Worm (Caenorhabditis elegans) whole organism, L2 larva: ENCODE data around the gene C09E7.4.

ENCODE experiments used
- C34F6.9 ChIP-seq: fragments of 150-350 bp; optimal IDR thresholded peaks from 2 replicates; lab custom pipeline; 2014; ENCODE audit warnings: missing biosample characterization, missing genetic modification characterization
- F13H6.1 ChIP-seq: sonication (generic microtip); optimal IDR thresholded peaks from 2 replicates; lab custom pipeline; 2016; ENCODE audit warnings: missing genetic modification characterization, missing compliant biosample characterization
- R02D3.7 ChIP-seq: fragments of 150-350 bp; optimal IDR thresholded peaks from 2 replicates; lab custom pipeline; 2014; ENCODE audit warnings: missing biosample characterization, missing genetic modification characterization
- Y55F3AM.14 ChIP-seq: fragments of 200-800 bp; sonication (Bioruptor generic); optimal IDR thresholded peaks from 2 replicates; lab custom pipeline; 2018; ENCODE audit warnings: mild to moderate bottlenecking, missing genetic modification characterization, missing compliant biosample characterization
- alr-1 ChIP-seq: fragments of 150-350 bp; optimal IDR thresholded peaks from 2 replicates; lab custom pipeline; 2014; ENCODE audit warnings: missing biosample characterization, missing genetic modification characterization
- ama-1 ChIP-seq: fragments of 150-350 bp; optimal IDR thresholded peaks from 2 replicates; lab custom pipeline; 2018; ENCODE audit warnings: inconsistent platforms
- ceh-16 ChIP-seq: fragments of 150-350 bp; optimal IDR thresholded peaks from 2 replicates; lab custom pipeline; 2014; ENCODE audit warnings: missing biosample characterization, missing genetic modification characterization
- ceh-82 ChIP-seq: fragments of 150-350 bp; optimal IDR thresholded peaks from 2 replicates; lab custom pipeline; 2014; ENCODE audit warnings: missing biosample characterization, missing genetic modification characterization
- crh-2 ChIP-seq: sonication (generic microtip); optimal IDR thresholded peaks from 2 replicates; lab custom pipeline; 2017; ENCODE audit warnings: missing biosample characterization, missing genetic modification characterization
- dmd-4 ChIP-seq: sonication (generic microtip); optimal IDR thresholded peaks from 2 replicates; lab custom pipeline; 2017; ENCODE audit warnings: missing biosample characterization, missing genetic modification characterization
- elt-1 ChIP-seq: fragments of 150-350 bp; optimal IDR thresholded peaks from 2 replicates; lab custom pipeline; 2014; ENCODE audit warnings: missing biosample characterization, missing genetic modification characterization
- lin-11 ChIP-seq: fragments of 150-350 bp; sonication (generic microtip); optimal IDR thresholded peaks from 2 replicates; lab custom pipeline; 2014; ENCODE audit warnings: missing biosample characterization, missing genetic modification characterization, inconsistent platforms, mixed read lengths
- lin-13 ChIP-seq: fragments of 150-350 bp; optimal IDR thresholded peaks from 2 replicates; lab custom pipeline; 2014; ENCODE audit warnings: missing biosample characterization, missing genetic modification reagents, missing genetic modification characterization
- lin-39 ChIP-seq: fragments of 150-350 bp; optimal IDR thresholded peaks from 2 replicates; lab custom pipeline; 2014; ENCODE audit warnings: missing biosample characterization, missing genetic modification reagents, missing genetic modification characterization
- lsy-2 ChIP-seq, 2 experiments: fragments of 150-350 bp in 1 of 2; sonication (generic microtip) in 1 of 2; optimal IDR thresholded peaks; 2 replicates each; lab custom pipeline; 2014 to 2017; ENCODE audit warnings: missing biosample characterization in 2 of 2, missing genetic modification characterization in 2 of 2
- mab-5 ChIP-seq: fragments of 150-350 bp; optimal IDR thresholded peaks from 2 replicates; lab custom pipeline; 2014; ENCODE audit warnings: missing biosample characterization, missing genetic modification characterization
- mbf-1 ChIP-seq: sonication (generic microtip); optimal IDR thresholded peaks from 2 replicates; lab custom pipeline; 2017; ENCODE audit warnings: missing biosample characterization, missing genetic modification characterization
- mdl-1 ChIP-seq, 2 experiments: fragments of 150-350 bp in 1 of 2; sonication (generic microtip) in 1 of 2; optimal IDR thresholded peaks; 2 replicates each; lab custom pipeline; 2017; ENCODE audit warnings: missing biosample characterization in 2 of 2, missing genetic modification characterization in 2 of 2
- nhr-10 ChIP-seq: sonication (generic microtip); optimal IDR thresholded peaks from 2 replicates; lab custom pipeline; 2017; ENCODE audit warnings: missing biosample characterization, missing genetic modification characterization
- nhr-11 ChIP-seq: fragments of 150-350 bp; optimal IDR thresholded peaks from 2 replicates; lab custom pipeline; 2014; ENCODE audit warnings: missing biosample characterization, missing genetic modification characterization
- nhr-12 ChIP-seq: fragments of 150-350 bp; optimal IDR thresholded peaks from 2 replicates; lab custom pipeline; 2014; ENCODE audit warnings: missing biosample characterization, missing genetic modification characterization
- nhr-129 ChIP-seq: fragments of 150-350 bp; optimal IDR thresholded peaks from 2 replicates; lab custom pipeline; 2014; ENCODE audit warnings: missing biosample characterization, missing genetic modification characterization
- nhr-21 ChIP-seq: fragments of 150-350 bp; optimal IDR thresholded peaks from 2 replicates; lab custom pipeline; 2014; ENCODE audit warnings: missing biosample characterization, missing genetic modification characterization
- nhr-23 ChIP-seq: fragments of 150-350 bp; optimal IDR thresholded peaks from 2 replicates; lab custom pipeline; 2014; ENCODE audit warnings: missing biosample characterization, missing genetic modification reagents, missing genetic modification characterization
- nhr-25 ChIP-seq: fragments of 150-350 bp; sonication (generic microtip); optimal IDR thresholded peaks from 3 replicates; lab custom pipeline; 2014; ENCODE audit warnings: missing biosample characterization, missing genetic modification characterization
- sem-4 ChIP-seq: fragments of 150-350 bp; optimal IDR thresholded peaks from 2 replicates; lab custom pipeline; 2014; ENCODE audit warnings: missing biosample characterization, missing genetic modification reagents, missing genetic modification characterization
- skn-1 ChIP-seq: sonication (generic microtip); optimal IDR thresholded peaks from 2 replicates; lab custom pipeline; 2017; ENCODE audit warnings: missing biosample characterization, missing genetic modification characterization
- sma-3 ChIP-seq: sonication (generic microtip); optimal IDR thresholded peaks from 2 replicates; lab custom pipeline; 2016; ENCODE audit warnings: missing genetic modification reagents, missing genetic modification characterization, missing compliant biosample characterization
- snpc-4 ChIP-seq: fragments of 150-350 bp; optimal IDR thresholded peaks from 2 replicates; lab custom pipeline; 2014; ENCODE audit warnings: missing biosample characterization, missing genetic modification characterization
- unc-39 ChIP-seq: fragments of 150-350 bp; optimal IDR thresholded peaks from 2 replicates; lab custom pipeline; 2014; ENCODE audit warnings: missing biosample characterization, missing genetic modification characterization
- unc-55 ChIP-seq: fragments of 150-350 bp; sonication (generic microtip); optimal IDR thresholded peaks from 3 replicates; lab custom pipeline; 2014; ENCODE audit warnings: missing biosample characterization, missing genetic modification reagents, missing genetic modification characterization
- ztf-11 ChIP-seq: sonication (generic microtip); optimal IDR thresholded peaks from 2 replicates; lab custom pipeline; 2017; ENCODE audit warnings: missing biosample characterization, missing genetic modification characterization
- ztf-4 ChIP-seq: fragments of 150-350 bp; optimal IDR thresholded peaks from 2 replicates; lab custom pipeline; 2014; ENCODE audit warnings: missing biosample characterization, missing genetic modification characterization

C09E7.4 gene

DNA sequence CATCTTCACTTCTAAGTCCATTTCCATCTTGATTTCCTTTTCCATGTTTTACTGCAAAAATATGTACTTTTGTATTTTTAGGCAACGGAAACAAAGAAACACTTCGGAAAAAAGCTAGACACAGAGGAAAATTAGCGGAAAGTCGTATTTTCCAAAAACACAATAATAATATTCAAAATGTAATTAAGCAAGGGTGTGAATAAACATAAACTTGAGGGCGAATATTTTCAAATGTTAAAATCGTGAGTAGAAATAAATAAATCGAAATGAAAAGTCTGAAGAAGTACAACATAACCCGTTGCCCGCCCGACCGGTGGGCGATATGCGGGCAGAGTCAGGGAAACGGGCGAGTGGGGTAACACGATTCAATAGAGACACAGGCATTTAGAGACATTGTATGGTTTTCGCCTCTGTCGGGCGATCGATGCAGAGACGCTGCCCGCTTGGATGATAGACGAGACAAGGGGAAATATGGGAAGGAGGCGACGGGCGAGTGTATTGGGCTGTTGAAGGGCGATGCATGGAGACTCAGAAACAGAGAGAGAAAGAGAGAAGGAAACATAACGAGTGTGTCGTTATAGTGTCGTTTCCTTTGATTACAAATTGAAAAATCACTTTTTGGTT is at the start of gene C09E7.4:
TSS of gene C09E7.4 (minus strand) at position 51 of the 624 bp plus-strand sequence.
- TF ChIP-seq unc-55 (GFP tag; lab: Kevin White, UChicago) (peak; percentile 53), R02D3.7 (tag; lab: Kevin White, UChicago) (no peak), lin-11 (tag; lab: Kevin White, UChicago) (peak; percentile 22), snpc-4 (tag; lab: Kevin White, UChicago) (no peak), ztf-11 (tag; lab: Kevin White, UChicago) (no peak), F13H6.1 (tag; lab: Kevin White, UChicago) (peak; percentile 45), nhr-129 (peak; percentile 66), ama-1 (lab: Kevin White, UChicago) (no peak), ztf-4 (tag; lab: Kevin White, UChicago) (no peak), sem-4 (tag; lab: Kevin White, UChicago) (peak; percentile 48), crh-2 (tag; lab: Kevin White, UChicago) (peak; percentile 20), ceh-16 (tag; lab: Kevin White, UChicago) (no peak), C34F6.9 (peak; percentile 51)

DNA sequence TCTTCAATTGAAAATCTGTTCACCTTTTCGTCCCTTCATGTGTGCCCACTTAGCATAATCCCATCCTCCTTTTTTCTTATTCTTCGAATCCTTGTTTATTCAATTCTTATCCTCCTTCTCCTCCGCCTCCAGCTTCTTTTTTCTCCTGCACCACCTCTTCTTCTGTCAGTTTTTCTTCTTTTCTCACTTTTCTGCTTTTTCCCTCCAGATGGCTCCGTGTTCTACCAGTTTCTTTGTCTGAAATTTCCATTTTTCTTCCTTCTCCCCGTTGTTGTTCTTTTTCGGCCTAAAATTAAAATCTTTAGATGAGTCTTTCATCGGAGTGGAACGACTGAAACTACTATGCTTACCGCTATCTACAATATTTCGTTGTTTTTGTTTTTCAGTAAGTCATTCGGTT is 44.8 kb upstream of the C09E7.4 start, which contains the start of gene acr-21:
TSS of gene acr-21 (plus strand) at position 301 of the 400 bp plus-strand sequence.
- TF ChIP-seq skn-1 (tag; lab: Kevin White, UChicago) (no peak), Y55F3AM.14 (GFP tag; lab: Kevin White, UChicago) (no peak), lin-13 (GFP tag; lab: Kevin White, UChicago) (no peak), alr-1 (no peak), R02D3.7 (tag; lab: Kevin White, UChicago) (no peak), nhr-129 (no peak), mab-5 (tag; lab: Kevin White, UChicago) (no peak), mdl-1 (tag; optimal IDR thresholded peaks at IDR 0.05; lab: Kevin White, UChicago) (no peak), nhr-11 (no peak), ama-1 (lab: Kevin White, UChicago) (no peak), sma-3 (GFP tag; lab: Kevin White, UChicago) (no peak), nhr-25 (tag; lab: Kevin White, UChicago) (no peak), lin-39 (tag; lab: Kevin White, UChicago) (no peak)
- TF ChIP-seq, all 48 proteins: peak for 0

DNA sequence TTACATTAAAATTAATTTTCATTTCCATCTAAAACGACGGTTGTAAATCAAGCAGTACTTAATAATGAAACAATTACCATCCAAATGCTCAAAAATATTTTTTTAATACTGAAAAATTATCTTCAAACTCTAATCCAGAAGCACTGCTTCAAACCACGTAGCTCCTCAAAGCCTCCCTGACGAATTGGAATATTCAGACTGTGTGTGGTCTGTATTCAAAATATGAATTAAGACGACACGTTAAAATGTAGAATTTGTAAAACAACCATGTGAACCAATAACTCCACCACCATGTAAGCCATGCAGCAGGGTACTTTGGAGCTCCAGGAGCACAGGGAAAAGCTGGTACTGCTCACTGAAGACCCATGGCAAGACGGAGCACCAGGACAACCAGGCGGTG is 42.6 kb upstream of the C09E7.4 start, which contains the start of gene F27B3.8:
TSS of gene F27B3.8 (plus strand) at position 301 of the 400 bp plus-strand sequence.
- TF ChIP-seq lin-13 (GFP tag; lab: Kevin White, UChicago) (no peak), nhr-21 (tag; lab: Kevin White, UChicago) (no peak), lsy-2 (tag; optimal IDR thresholded peaks at IDR 0.05; lab: Kevin White, UChicago) (no peak)

DNA sequence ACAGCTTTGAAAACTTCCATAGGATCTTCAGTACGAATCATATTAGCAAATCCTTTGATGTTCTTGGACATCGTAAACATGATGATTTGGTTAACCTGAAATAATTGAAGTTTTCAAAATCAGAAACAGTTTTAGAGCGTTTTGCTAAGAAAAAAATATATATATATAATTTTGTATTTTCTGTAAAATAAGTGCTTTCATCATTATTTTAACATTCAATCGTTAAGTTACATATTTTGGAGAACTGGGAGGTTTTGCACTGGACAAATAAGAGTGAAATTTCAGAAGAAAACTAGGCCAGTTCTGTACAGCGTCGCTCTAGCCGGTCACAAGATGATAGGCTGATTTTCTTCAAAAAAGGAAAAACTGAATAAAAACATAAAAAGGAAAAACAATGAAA is 41.7 kb upstream of the C09E7.4 start, which contains the start of gene F27B3.6:
TSS of gene F27B3.6 (minus strand) at position 101 of the 400 bp plus-strand sequence.
- TF ChIP-seq unc-39 (tag; lab: Kevin White, UChicago) (no peak), lin-11 (tag; lab: Kevin White, UChicago) (no peak), nhr-12 (tag; lab: Kevin White, UChicago) (no peak), nhr-21 (tag; lab: Kevin White, UChicago) (no peak), elt-1 (tag; lab: Kevin White, UChicago) (no peak), dmd-4 (no peak), nhr-10 (tag; lab: Kevin White, UChicago) (no peak), ceh-82 (tag; lab: Kevin White, UChicago) (no peak), nhr-23 (tag; lab: Kevin White, UChicago) (no peak), ceh-16 (tag; lab: Kevin White, UChicago) (no peak), R02D3.7 (tag; lab: Kevin White, UChicago) (no peak), mdl-1 (tag; optimal IDR thresholded peaks at IDR 0.05; lab: Kevin White, UChicago) (no peak)

DNA sequence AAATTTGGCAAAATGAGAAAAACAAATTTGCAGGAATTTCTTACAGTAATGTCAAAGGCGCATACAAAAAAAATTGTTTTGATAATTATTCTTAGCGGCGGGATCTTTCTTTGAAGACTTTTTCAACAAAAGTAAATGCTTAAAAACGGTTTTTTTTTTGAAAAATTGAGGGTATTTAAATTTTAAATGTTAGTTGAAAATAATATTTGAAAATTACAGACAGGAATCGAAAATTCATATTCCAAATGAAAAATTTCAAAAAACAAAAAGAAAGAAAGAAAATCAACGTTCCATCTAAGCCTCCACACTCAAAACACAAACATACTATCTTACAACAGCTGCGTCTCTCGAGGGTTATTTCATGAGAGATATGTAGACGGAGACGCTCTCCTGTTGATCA is 40.4 kb upstream of the C09E7.4 start:
- no peak for TF ChIP-seq mbf-1
